Worm (Caenorhabditis elegans) whole organism, young adult: ENCODE results near the gene W03F8.4.

ENCODE experiments used
- B0336.3 ChIP-seq: fragments of 200-800 bp; sonication (Bioruptor generic); IDR thresholded peaks from 2 replicates; pipeline ENCODE4 v1.3.6; 2022; ENCODE audit warnings: missing genetic modification characterization, missing compliant biosample characterization
- C17E4.6 ChIP-seq: fragments of 200-800 bp; sonication (Bioruptor generic); IDR thresholded peaks from 2 replicates; pipeline ENCODE4 v1.3.6; 2022; ENCODE audit warnings: missing genetic modification reagents, missing genetic modification characterization, missing compliant biosample characterization
- F23B12.7 ChIP-seq: sonication (generic microtip); optimal IDR thresholded peaks from 2 replicates; lab custom pipeline; 2017; ENCODE audit warnings: missing genetic modification characterization, mild to moderate bottlenecking, missing compliant biosample characterization, antibody characterized with exemption, moderate library complexity; ENCODE audit not compliant: insufficient read depth
- F57A8.1 ChIP-seq: fragments of 200-800 bp; sonication (Bioruptor generic); optimal IDR thresholded peaks from 2 replicates; lab custom pipeline; 2018; ENCODE audit warnings: mild to moderate bottlenecking, missing genetic modification characterization, moderate library complexity, missing compliant biosample characterization
- F57C9.4 ChIP-seq: sonication (generic microtip); optimal IDR thresholded peaks from 2 replicates; lab custom pipeline; 2017; ENCODE audit warnings: mild to moderate bottlenecking, missing genetic modification characterization, missing compliant biosample characterization
- K11D2.4 ChIP-seq: fragments of 200-800 bp; sonication (Bioruptor generic); IDR thresholded peaks from 2 replicates; pipeline ENCODE4 v1.3.6; 2022; ENCODE audit warnings: missing genetic modification reagents, missing genetic modification characterization, missing compliant biosample characterization
- K12H6.12 ChIP-seq: fragments of 200-800 bp; sonication (Bioruptor generic); optimal IDR thresholded peaks from 2 replicates; lab custom pipeline; 2018; ENCODE audit warnings: mild to moderate bottlenecking, missing genetic modification characterization, missing compliant biosample characterization
- ZK185.1 ChIP-seq: sonication (generic microtip); optimal IDR thresholded peaks from 2 replicates; lab custom pipeline; 2016; ENCODE audit warnings: mild to moderate bottlenecking, missing genetic modification characterization, missing compliant biosample characterization; ENCODE audit not compliant: poor library complexity, severe bottlenecking
- ccch-3 ChIP-seq: fragments of 200-800 bp; sonication (Bioruptor generic); optimal IDR thresholded peaks from 2 replicates; lab custom pipeline; 2018; ENCODE audit warnings: mild to moderate bottlenecking, missing genetic modification characterization, missing compliant biosample characterization
- ceh-27 ChIP-seq: fragments of 200-800 bp; sonication (Bioruptor generic); optimal IDR thresholded peaks from 2 replicates; lab custom pipeline; 2018; ENCODE audit warnings: mild to moderate bottlenecking, missing genetic modification characterization, moderate library complexity, missing compliant biosample characterization
- ceh-79 ChIP-seq: sonication (generic microtip); optimal IDR thresholded peaks from 2 replicates; lab custom pipeline; 2017; ENCODE audit warnings: mild to moderate bottlenecking, missing genetic modification characterization, missing compliant biosample characterization
- ceh-91 ChIP-seq: fragments of 200-800 bp; sonication (Bioruptor generic); IDR thresholded peaks from 2 replicates; pipeline ENCODE4 v1.3.6; 2022; ENCODE audit warnings: missing genetic modification reagents, missing genetic modification characterization, missing compliant biosample characterization
- efl-1 ChIP-seq: fragments of 150-350 bp; optimal IDR thresholded peaks from 2 replicates; lab custom pipeline; 2014; ENCODE audit warnings: missing biosample characterization, missing genetic modification reagents, missing genetic modification characterization
- egrh-3 ChIP-seq: fragments of 200-800 bp; sonication (Bioruptor generic); IDR thresholded peaks from 2 replicates; pipeline ENCODE4 v1.3.6; 2022; ENCODE audit warnings: missing genetic modification reagents, missing genetic modification characterization, missing compliant biosample characterization
- ekl-4 ChIP-seq: fragments of 200-800 bp; sonication (Bioruptor generic); IDR thresholded peaks from 2 replicates; pipeline ENCODE4 v1.3.6; 2022; ENCODE audit warnings: missing genetic modification reagents, missing genetic modification characterization, missing compliant biosample characterization
- fkh-3 ChIP-seq: sonication (generic microtip); optimal IDR thresholded peaks from 2 replicates; lab custom pipeline; 2016; ENCODE audit warnings: mild to moderate bottlenecking, missing genetic modification characterization, missing compliant biosample characterization
- hsf-1 ChIP-seq: fragments of 200-800 bp; sonication (Bioruptor generic); IDR thresholded peaks from 2 replicates; pipeline ENCODE4 v1.3.6; 2022; ENCODE audit warnings: missing genetic modification reagents, missing genetic modification characterization, missing compliant biosample characterization
- lin-35 ChIP-seq, 3 experiments: fragments of 150-350 bp in 2 of 3; sonication (generic microtip) in 1 of 3; optimal IDR thresholded peaks; 2 replicates each; lab custom pipeline; 2014 to 2018; ENCODE audit warnings: missing biosample characterization in 3 of 3, missing genetic modification characterization in 3 of 3, missing genetic modification reagents in 3 of 3
- lin-40 ChIP-seq: sonication (generic microtip); optimal IDR thresholded peaks from 2 replicates; lab custom pipeline; 2016; ENCODE audit warnings: missing genetic modification characterization, mild to moderate bottlenecking, missing compliant biosample characterization, missing genotype, missing genetic modification reagents
- madf-6 ChIP-seq: fragments of 200-800 bp; sonication (Bioruptor generic); IDR thresholded peaks from 2 replicates; pipeline ENCODE4 v1.3.6; 2022; ENCODE audit warnings: missing genetic modification reagents, missing genetic modification characterization, missing compliant biosample characterization
- mcd-1 ChIP-seq: fragments of 200-800 bp; sonication (Bioruptor generic); IDR thresholded peaks from 2 replicates; pipeline ENCODE4 v1.3.6; 2022; ENCODE audit warnings: missing genetic modification reagents, missing genetic modification characterization, missing compliant biosample characterization
- mel-28 ChIP-seq: sonication (generic microtip); optimal IDR thresholded peaks from 2 replicates; lab custom pipeline; 2016; ENCODE audit warnings: borderline replicate concordance, mild to moderate bottlenecking, missing genetic modification characterization, missing compliant biosample characterization
- nfya-2 ChIP-seq: fragments of 200-800 bp; sonication (Bioruptor generic); IDR thresholded peaks from 2 replicates; pipeline ENCODE4 v1.3.6; 2022; ENCODE audit warnings: missing genetic modification reagents, missing genetic modification characterization, missing compliant biosample characterization
- pbrm-1 ChIP-seq: fragments of 200-800 bp; sonication (Bioruptor generic); IDR thresholded peaks from 2 replicates; pipeline ENCODE4 v1.3.6; 2022; ENCODE audit warnings: missing genetic modification reagents, missing genetic modification characterization, missing compliant biosample characterization
- sdz-38 ChIP-seq: sonication (generic microtip); optimal IDR thresholded peaks from 2 replicates; lab custom pipeline; 2016; ENCODE audit warnings: missing genotype, missing genetic modification characterization, missing compliant biosample characterization
- sea-2 ChIP-seq: fragments of 200-800 bp; sonication (Bioruptor generic); IDR thresholded peaks from 2 replicates; pipeline ENCODE4 v1.3.6; 2022; ENCODE audit warnings: missing genetic modification characterization, missing compliant biosample characterization
- snpc-1.1 ChIP-seq: sonication (generic microtip); optimal IDR thresholded peaks from 2 replicates; lab custom pipeline; 2017; ENCODE audit warnings: missing genetic modification characterization, mild to moderate bottlenecking, missing compliant biosample characterization, antibody characterized with exemption, moderate library complexity, missing genotype, missing genetic modification reagents; ENCODE audit not compliant: insufficient read depth
- snpc-1.3 ChIP-seq: sonication (generic microtip); optimal IDR thresholded peaks from 2 replicates; lab custom pipeline; 2017; ENCODE audit warnings: missing genetic modification characterization, mild to moderate bottlenecking, missing compliant biosample characterization, antibody characterized with exemption, moderate library complexity, missing genotype, missing genetic modification reagents; ENCODE audit not compliant: insufficient read depth
- snpc-3.4 ChIP-seq: sonication (generic microtip); optimal IDR thresholded peaks from 2 replicates; lab custom pipeline; 2017; ENCODE audit warnings: missing genetic modification characterization, mild to moderate bottlenecking, missing compliant biosample characterization, antibody characterized with exemption, moderate library complexity, missing genotype, missing genetic modification reagents
- somi-1 ChIP-seq: fragments of 200-800 bp; sonication (Bioruptor generic); optimal IDR thresholded peaks from 2 replicates; lab custom pipeline; 2018; ENCODE audit warnings: mild to moderate bottlenecking, missing genetic modification characterization, missing compliant biosample characterization
- sptf-2 ChIP-seq: fragments of 200-800 bp; sonication (Bioruptor generic); optimal IDR thresholded peaks from 2 replicates; lab custom pipeline; 2018; ENCODE audit warnings: mild to moderate bottlenecking, missing genetic modification characterization, missing compliant biosample characterization
- tlf-1 ChIP-seq: fragments of 200-800 bp; sonication (Bioruptor generic); optimal IDR thresholded peaks from 2 replicates; lab custom pipeline; 2018; ENCODE audit warnings: mild to moderate bottlenecking, missing genetic modification characterization, missing compliant biosample characterization
- ztf-18 ChIP-seq: sonication (generic microtip); optimal IDR thresholded peaks from 2 replicates; lab custom pipeline; 2016; ENCODE audit warnings: missing genotype, mild to moderate bottlenecking, missing genetic modification characterization, missing compliant biosample characterization
- ztf-25 ChIP-seq: fragments of 200-800 bp; sonication (Bioruptor generic); IDR thresholded peaks from 2 replicates; pipeline ENCODE4 v1.3.6; 2022; ENCODE audit warnings: missing genetic modification reagents, missing genetic modification characterization, missing compliant biosample characterization
- ztf-6 ChIP-seq: fragments of 200-800 bp; sonication (Bioruptor generic); IDR thresholded peaks from 2 replicates; pipeline ENCODE4 v1.3.6; 2022; ENCODE audit warnings: missing genetic modification reagents, missing genetic modification characterization, missing compliant biosample characterization

W03F8.4 gene

DNA sequence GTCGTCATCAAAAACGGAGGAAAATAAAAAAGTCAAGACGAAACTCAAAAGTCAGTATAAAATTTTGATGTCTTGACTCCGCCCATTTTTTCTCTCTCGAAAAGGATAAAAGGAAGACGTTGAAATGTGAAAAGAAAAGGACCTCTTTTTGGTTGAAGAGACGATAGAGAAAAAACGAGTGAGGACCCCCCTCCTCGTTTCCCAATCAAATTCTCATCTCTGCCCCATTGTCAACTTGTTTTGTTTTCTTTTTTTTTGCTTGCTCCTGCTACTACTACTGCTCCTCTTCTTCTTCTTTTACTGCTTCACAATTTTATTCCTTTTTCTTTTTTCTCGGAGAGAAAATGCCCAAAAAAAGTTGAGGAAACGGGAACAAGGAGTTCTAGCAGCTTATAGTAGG lies 46.1 kb upstream of the W03F8.4 start:
- TF ChIP-seq somi-1 (GFP tag; lab: Kevin White, UChicago) (no peak), mel-28 (tag; lab: Kevin White, UChicago) (no peak), sea-2 (GFP tag; lab: Robert Waterston, UW) (no peak), F23B12.7 (tag; lab: Kevin White, UChicago) (no peak), ccch-3 (no peak), B0336.3 (GFP tag; lab: Robert Waterston, UW) (no peak), tlf-1 (no peak), mcd-1 (GFP tag; lab: Robert Waterston, UW) (no peak)

- TF ChIP-seq F57A8.1 (GFP tag; lab: Kevin White, UChicago), result no peak
- TF ChIP-seq K11D2.4 (GFP tag; lab: Robert Waterston, UW), result no peak
- TF ChIP-seq snpc-1.1 (tag; lab: Kevin White, UChicago), result no peak
- no peak for TF ChIP-seq sptf-2 (GFP tag; lab: Kevin White, UChicago)
- TF ChIP-seq hsf-1, result no peak
- TF ChIP-seq sdz-38 (tag; lab: Kevin White, UChicago), result no peak
- no peak for TF ChIP-seq fkh-3 (tag; lab: Kevin White, UChicago)
- no peak for TF ChIP-seq nfya-2
- TF ChIP-seq madf-6 (GFP tag; lab: Robert Waterston, UW), result no peak
- TF ChIP-seq ztf-18 (tag; lab: Kevin White, UChicago), result no peak
- no peak for TF ChIP-seq snpc-1.3 (tag; lab: Kevin White, UChicago)
- TF ChIP-seq ceh-91, result no peak
- no peak for TF ChIP-seq snpc-3.4 (tag; lab: Kevin White, UChicago)
- no peak for TF ChIP-seq ekl-4 (GFP tag; lab: Robert Waterston, UW)
These were observed 44.7 kb upstream of the W03F8.4 start for ce11 chrIV:5139189-5139588.

DNA sequence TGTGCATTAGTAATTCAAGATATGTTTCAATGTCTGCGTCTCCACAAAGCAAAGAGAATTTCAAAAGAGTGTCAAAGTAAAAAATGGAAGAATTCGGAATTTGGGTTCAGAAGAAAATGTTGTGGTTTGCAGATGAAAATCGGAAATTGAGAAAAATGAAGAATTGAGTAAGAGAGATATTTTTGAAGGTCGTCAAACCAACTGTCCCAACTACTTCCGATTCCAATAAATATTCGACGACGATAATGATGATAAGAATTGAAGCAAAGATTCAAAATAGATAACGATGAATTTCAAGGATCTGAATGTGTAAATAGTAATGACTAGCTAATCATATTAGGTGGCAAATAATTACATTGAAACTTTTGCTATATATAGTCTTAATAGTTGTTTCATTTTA lies 44.0 kb upstream of the W03F8.4 start:
- no peak for TF ChIP-seq F57C9.4 (tag; lab: Kevin White, UChicago)
- TF ChIP-seq ztf-25 (GFP tag; lab: Robert Waterston, UW), result no peak

DNA sequence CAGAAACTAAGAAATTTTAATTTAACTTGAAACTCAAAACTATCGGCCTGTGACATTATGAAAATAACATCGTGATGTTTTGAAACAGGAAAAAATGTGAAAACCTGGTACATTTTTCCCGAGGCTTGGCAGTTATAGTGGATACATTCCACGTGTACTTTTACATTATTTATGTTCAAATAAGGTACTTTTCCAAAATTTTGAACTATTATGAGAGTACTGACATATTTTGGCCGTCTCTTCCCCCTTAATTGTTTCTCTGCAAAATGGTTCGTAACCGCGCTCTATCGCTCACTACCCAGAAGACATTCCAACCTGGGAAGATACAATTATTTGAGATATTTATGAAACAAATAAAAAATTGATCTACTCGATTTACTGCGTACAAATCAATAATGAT lies 34.1 kb upstream of the W03F8.4 start, which contains the start of gene C24D10.5:
C24D10.5 (plus strand) TSS at position 301 of the 400 bp plus-strand sequence.
- TF ChIP-seq egrh-3 (no peak), pbrm-1 (GFP tag; lab: Robert Waterston, UW) (no peak), lin-40 (tag; lab: Kevin White, UChicago) (no peak), sea-2 (GFP tag; lab: Robert Waterston, UW) (no peak), ztf-6 (GFP tag; lab: Robert Waterston, UW) (no peak), ceh-27 (no peak), madf-6 (GFP tag; lab: Robert Waterston, UW) (no peak), C17E4.6 (GFP tag; lab: Robert Waterston, UW) (no peak), fkh-3 (tag; lab: Kevin White, UChicago) (no peak), K12H6.12 (tag; lab: Kevin White, UChicago) (no peak), ZK185.1 (tag; lab: Kevin White, UChicago) (no peak)

ce11 chrIV:5152391-5152790 lies 31.5 kb upstream of the W03F8.4 start, which contains the start of gene soc-2:
Gene soc-2 (minus strand): TSS chrIV:5152491.
- TF ChIP-seq ceh-79 (tag; lab: Kevin White, UChicago), result no peak
- no peak for TF ChIP-seq snpc-1.1 (tag; lab: Kevin White, UChicago)
- no peak for TF ChIP-seq lin-35 (GFP tag; optimal IDR thresholded peaks at IDR 0.05; lab: Kevin White, UChicago)
- no peak for TF ChIP-seq efl-1 (GFP tag; lab: Kevin White, UChicago)
